Worm (Caenorhabditis elegans): Measurements from ENCODE around the gene srv-2.

ce11 chrII:10608821-10609220 lies 6.7 kb upstream of the srv-2 start:
- no peak for TF ChIP-seq jun-1 (tag; optimal IDR thresholded peaks at IDR 0.05)
- no peak for TF ChIP-seq lsy-2 (tag; optimal IDR thresholded peaks at IDR 0.05)
